Fruit fly (Drosophila melanogaster) whole organism, wandering third instar larva: Measurements from ENCODE around the gene HLH3B.

Experiments used
- Abd-B ChIP-seq: fragments of >200 bp; optimal IDR thresholded peaks from 2 replicates; lab custom pipeline; 2017; ENCODE audit warnings: missing biosample characterization, missing genetic modification characterization
- CG32264 ChIP-seq: fragments of 200-800 bp; sonication (Bioruptor generic); optimal IDR thresholded peaks from 2 replicates; lab custom pipeline; 2016; ENCODE audit warnings: missing biosample characterization, missing genetic modification characterization
- CrebA ChIP-seq: fragments of 200-800 bp; sonication (Bioruptor generic); optimal IDR thresholded peaks from 2 replicates; lab custom pipeline; 2016; ENCODE audit warnings: missing biosample characterization, mild to moderate bottlenecking, missing genetic modification characterization, borderline replicate concordance
- Dif ChIP-seq: fragments of 200-275, 200-300 bp; sonication (Bioruptor generic); optimal IDR thresholded peaks from 2 replicates; lab custom pipeline; 2018; ENCODE audit warnings: missing biosample characterization, missing genetic modification characterization; ENCODE audit not compliant: partially characterized antibody
- GATAd ChIP-seq: sonication (Bioruptor generic); optimal IDR thresholded peaks from 2 replicates; lab custom pipeline; 2016; ENCODE audit warnings: missing biosample characterization, missing genetic modification characterization
- HLH106 ChIP-seq: fragments of 200-800 bp; optimal IDR thresholded peaks from 3 replicates; lab custom pipeline; 2019; ENCODE audit warnings: missing biosample characterization, mild to moderate bottlenecking, missing genetic modification characterization, moderate library complexity
- Hnf4 ChIP-seq: fragments of 200-800 bp; sonication (Bioruptor generic); optimal IDR thresholded peaks from 2 replicates; lab custom pipeline; 2016; ENCODE audit warnings: missing biosample characterization, mild to moderate bottlenecking, missing genetic modification characterization
- Hr78 ChIP-seq: fragments of >200 bp; optimal IDR thresholded peaks from 2 replicates; lab custom pipeline; 2017; ENCODE audit warnings: missing biosample characterization, missing genetic modification characterization
- Hr83 ChIP-seq: fragments of 200-300 bp; sonication (Bioruptor generic); optimal IDR thresholded peaks from 2 replicates; lab custom pipeline; 2016; ENCODE audit warnings: missing biosample characterization, mild to moderate bottlenecking, missing genetic modification characterization, moderate library complexity; ENCODE audit not compliant: poor library complexity, severe bottlenecking
- Jra ChIP-seq: sonication (Bioruptor generic); optimal IDR thresholded peaks from 2 replicates; lab custom pipeline; 2016; ENCODE audit warnings: missing biosample characterization, missing genetic modification characterization
- Mio ChIP-seq: sonication (Bioruptor generic); optimal IDR thresholded peaks from 2 replicates; lab custom pipeline; 2016; ENCODE audit warnings: missing biosample characterization, missing genetic modification characterization
- Myc ChIP-seq: fragments of >200 bp; optimal IDR thresholded peaks from 2 replicates; lab custom pipeline; 2017
- Rel ChIP-seq, 2 experiments: fragments of 200-800 bp; sonication (Bioruptor generic) in 1 of 2; optimal IDR thresholded peaks; 2 replicates in 1 of 2; 3 replicates in 1 of 2; lab custom pipeline; 2016 to 2019; ENCODE audit warnings: mild to moderate bottlenecking in 2 of 2, missing biosample characterization in 2 of 2, missing genetic modification characterization in 2 of 2, moderate library complexity in 1 of 2
- Sp1 ChIP-seq: fragments of 200-800 bp; sonication (Bioruptor generic); optimal IDR thresholded peaks from 3 replicates; lab custom pipeline; 2019; ENCODE audit warnings: missing biosample characterization, mild to moderate bottlenecking, missing genetic modification characterization, moderate library complexity
- brk ChIP-seq: fragments of 200-800 bp; sonication (Bioruptor generic); optimal IDR thresholded peaks from 2 replicates; lab custom pipeline; 2016; ENCODE audit warnings: missing biosample characterization, mild to moderate bottlenecking, missing genetic modification characterization
- dl ChIP-seq, 2 experiments: fragments of 175-275, 200-275 bp in 1 of 2; fragments of 200-275 bp in 1 of 2; sonication (Bioruptor generic); optimal IDR thresholded peaks; lab custom pipeline; 2018; ENCODE audit warnings: mild to moderate bottlenecking in 2 of 2, missing biosample characterization in 2 of 2, missing genetic modification characterization in 2 of 2, moderate library complexity in 2 of 2; ENCODE audit not compliant: partially characterized antibody in 2 of 2, insufficient read depth in 1 of 2
- dmrt93B ChIP-seq: fragments of 200-800 bp; sonication (Bioruptor generic); optimal IDR thresholded peaks from 2 replicates; lab custom pipeline; 2018; ENCODE audit warnings: missing biosample characterization, mild to moderate bottlenecking, missing genetic modification characterization
- dsf ChIP-seq: sonication (Bioruptor generic); optimal IDR thresholded peaks from 2 replicates; lab custom pipeline; 2016; ENCODE audit warnings: missing biosample characterization, missing genetic modification characterization, borderline replicate concordance
- fru ChIP-seq: fragments of 200-800 bp; sonication (Bioruptor generic); optimal IDR thresholded peaks from 3 replicates; lab custom pipeline; 2016; ENCODE audit warnings: missing biosample characterization, mild to moderate bottlenecking, missing genetic modification characterization
- h ChIP-seq: fragments of 200-800 bp; sonication (Bioruptor generic); optimal IDR thresholded peaks from 3 replicates; lab custom pipeline; 2016; ENCODE audit warnings: missing biosample characterization, mild to moderate bottlenecking, missing genetic modification characterization
- jim ChIP-seq: fragments of 175-275, 200-325 bp; sonication (Bioruptor generic); optimal IDR thresholded peaks from 2 replicates; lab custom pipeline; 2016; ENCODE audit warnings: missing biosample characterization, mild to moderate bottlenecking, missing genetic modification characterization
- lola ChIP-seq: fragments of >200 bp; optimal IDR thresholded peaks from 2 replicates; lab custom pipeline; 2017; ENCODE audit warnings: missing biosample characterization, missing genetic modification characterization
- pan ChIP-seq: fragments of >200 bp; optimal IDR thresholded peaks from 2 replicates; lab custom pipeline; 2017
- psq ChIP-seq: fragments of 200-800 bp; sonication (Bioruptor generic); optimal IDR thresholded peaks from 3 replicates; lab custom pipeline; 2017; ENCODE audit warnings: missing biosample characterization, mild to moderate bottlenecking, missing genetic modification characterization, moderate library complexity
- rgr ChIP-seq: fragments of 200-800 bp; sonication (Bioruptor generic); optimal IDR thresholded peaks from 3 replicates; lab custom pipeline; 2016; ENCODE audit warnings: missing biosample characterization, mild to moderate bottlenecking, missing genetic modification characterization
- sage ChIP-seq: fragments of 200-800 bp; sonication (Bioruptor generic); optimal IDR thresholded peaks from 2 replicates; lab custom pipeline; 2016; ENCODE audit warnings: missing biosample characterization, mild to moderate bottlenecking, missing genetic modification characterization
- usp ChIP-seq: fragments of >200 bp; optimal IDR thresholded peaks from 2 replicates; lab custom pipeline; 2017; ENCODE audit warnings: missing biosample characterization, missing genetic modification characterization
- woc ChIP-seq: sonication (Bioruptor generic); optimal IDR thresholded peaks from 2 replicates; lab custom pipeline; 2016; ENCODE audit warnings: missing biosample characterization, mild to moderate bottlenecking, missing genetic modification characterization

The HLH3B gene

DNA sequence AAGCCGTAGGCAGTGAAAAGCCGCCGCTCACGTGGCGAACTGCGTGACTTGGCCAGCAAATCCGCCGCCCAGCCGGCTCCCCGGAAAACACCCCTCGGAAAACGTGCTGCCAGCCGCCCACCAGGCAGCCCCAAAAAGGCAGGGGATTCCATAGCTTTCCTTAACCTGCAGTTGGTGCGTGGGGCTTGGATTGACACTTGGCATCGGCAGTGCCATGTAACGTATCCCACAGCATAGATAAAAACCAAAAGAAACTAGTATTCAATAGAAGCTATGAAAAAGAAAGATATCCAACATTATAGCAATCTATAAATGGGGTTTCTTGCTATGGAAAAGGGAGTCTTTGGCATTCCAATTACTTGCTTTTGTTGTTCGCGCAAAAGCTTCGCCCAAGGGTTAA, 3.5 kb upstream of the HLH3B start:
- TF ChIP-seq lola (GFP tag; lab: Kevin White, UChicago) (no peak), Hr78 (no peak), Rel (GFP tag; optimal IDR thresholded peaks at IDR 0.05; lab: Kevin White, UChicago) (no peak), Rel (tag; optimal IDR thresholded peaks at IDR 0.05; lab: Kevin White, UChicago) (peak; percentile 55), CrebA (GFP tag; lab: Kevin White, UChicago) (no peak)

DNA sequence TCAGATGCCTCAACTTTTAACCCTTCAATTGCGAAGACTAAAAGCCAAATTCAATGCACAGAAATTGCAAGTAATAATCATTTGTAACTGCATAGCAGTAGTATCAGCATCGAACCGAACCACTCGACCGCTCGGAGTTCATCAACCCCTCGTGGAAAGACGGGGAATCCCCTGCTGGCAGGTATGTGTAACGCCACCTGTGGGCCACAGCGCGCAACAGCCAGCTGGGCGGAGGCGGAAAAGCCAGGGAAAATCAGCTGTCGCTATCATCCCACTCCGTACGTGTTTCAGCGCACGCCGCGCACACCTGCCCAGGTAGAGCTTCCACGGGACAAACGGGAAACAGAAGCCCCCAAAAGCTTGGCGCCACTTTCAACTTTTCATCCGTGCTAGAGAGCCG, 2.9 kb upstream of the HLH3B start:
- no peak for TF ChIP-seq Myc (lab: Kevin White, UChicago)
- no peak for TF ChIP-seq fru (GFP tag; lab: Kevin White, UChicago)
- no peak for TF ChIP-seq dl (GFP tag; optimal IDR thresholded peaks at IDR 0.05; lab: Kevin White, UChicago; ENCODE audit: insufficient read depth in 1 of 2, partially characterized antibody in 2 of 2)
- no peak for TF ChIP-seq Rel (GFP tag; optimal IDR thresholded peaks at IDR 0.05; lab: Kevin White, UChicago)
- peak; percentile 54 for TF ChIP-seq Rel (tag; optimal IDR thresholded peaks at IDR 0.05; lab: Kevin White, UChicago)
- TF ChIP-seq, all 38 proteins: peak for 1

DNA sequence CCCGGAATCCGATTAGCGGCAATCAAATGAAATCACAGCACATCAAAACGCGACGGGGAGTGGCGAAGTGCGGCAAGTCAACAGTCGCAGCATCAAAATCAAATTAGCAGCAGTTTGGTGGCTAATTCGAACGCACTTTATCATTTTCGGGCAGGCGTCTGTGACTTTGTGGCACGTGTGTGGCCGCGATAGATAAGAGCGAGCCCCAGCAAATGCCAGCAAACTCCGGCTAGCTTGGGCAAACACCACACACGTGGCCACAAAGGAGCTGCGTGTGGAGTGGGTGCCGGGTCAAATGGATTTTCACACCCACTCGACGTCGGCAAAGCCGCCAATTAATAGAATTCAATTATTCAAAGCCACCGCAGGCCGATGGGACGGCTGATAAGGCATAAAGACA, 2.4 kb upstream of the HLH3B start:
- no peak for TF ChIP-seq dsf (GFP tag; lab: Kevin White, UChicago)
- TF ChIP-seq brk = no peak
- TF ChIP-seq usp = no peak
- no peak for TF ChIP-seq Mio (GFP tag; lab: Kevin White, UChicago)
- TF ChIP-seq CG32264 = no peak
- no peak for TF ChIP-seq dmrt93B (GFP tag; lab: Kevin White, UChicago)
- no peak for TF ChIP-seq Myc (lab: Kevin White, UChicago)
- TF ChIP-seq jim = no peak
- no peak for TF ChIP-seq h
- no peak for TF ChIP-seq Sp1 (GFP tag; lab: Kevin White, UChicago)

DNA sequence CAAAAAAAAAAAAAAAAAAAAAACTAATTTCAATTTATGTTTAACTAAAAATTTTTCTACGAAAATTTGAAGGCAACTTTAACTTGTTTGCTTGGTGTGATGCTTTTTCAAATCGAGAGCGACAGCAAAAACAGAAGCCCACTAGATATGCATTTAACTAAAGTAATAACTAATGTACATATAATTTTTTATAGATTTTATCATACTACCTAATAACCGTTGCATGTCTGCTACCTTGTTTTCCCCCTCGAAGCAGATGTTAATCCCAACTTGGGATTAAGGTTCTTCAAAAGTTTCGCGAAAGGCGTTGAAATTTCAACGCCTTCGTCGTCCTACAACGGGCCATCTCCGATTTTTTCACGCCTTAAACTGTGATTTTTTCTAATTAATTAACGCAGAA, 1.3 kb upstream of the HLH3B start, which contains the start of gene CG2652:
Gene CG2652 (minus strand): TSS at position 101 of the 400 bp plus-strand sequence.
- TF ChIP-seq Abd-B (GFP tag; lab: Kevin White, UChicago) (no peak), Mio (GFP tag; lab: Kevin White, UChicago) (no peak), HLH106 (no peak)

DNA sequence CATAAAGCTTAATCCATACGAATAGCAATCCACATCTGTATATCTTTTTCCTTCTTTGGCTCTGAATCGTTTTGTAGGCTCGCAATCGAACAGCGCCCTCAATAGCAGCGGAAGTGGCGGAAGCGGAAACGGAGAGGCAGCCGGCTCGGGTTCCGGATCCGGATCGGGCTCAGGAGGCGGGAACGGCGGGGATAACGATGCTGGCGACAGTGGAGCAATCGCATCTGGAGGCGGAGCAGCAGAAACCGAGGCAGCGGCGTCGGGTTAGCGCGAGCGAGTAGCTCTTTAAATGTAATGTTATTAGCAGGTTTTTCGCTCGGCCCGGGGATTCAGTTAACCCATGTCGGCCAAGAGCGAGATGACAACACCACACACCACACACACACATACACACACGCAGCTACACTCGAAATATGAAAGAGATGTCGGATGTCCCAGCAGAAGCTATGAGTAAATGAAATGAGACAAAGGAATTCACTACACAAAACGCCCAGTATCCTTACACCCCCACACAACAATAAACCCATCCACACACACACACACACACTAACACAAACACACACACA, 4.4 kb downstream of the HLH3B start:
- no peak for TF ChIP-seq woc (GFP tag; lab: Kevin White, UChicago)
- no peak for TF ChIP-seq Dif
- TF ChIP-seq Mio (GFP tag; lab: Kevin White, UChicago) = no peak
- TF ChIP-seq usp = no peak
- TF ChIP-seq dl (GFP tag; optimal IDR thresholded peaks at IDR 0.05; lab: Kevin White, UChicago; ENCODE audit: insufficient read depth in 1 of 2, partially characterized antibody in 2 of 2) = no peak
- no peak for TF ChIP-seq dsf (GFP tag; lab: Kevin White, UChicago)
- TF ChIP-seq HLH106 = no peak
- no peak for TF ChIP-seq psq (GFP tag; lab: Kevin White, UChicago)
- no peak for TF ChIP-seq Sp1 (GFP tag; lab: Kevin White, UChicago)
- no peak for TF ChIP-seq CG32264
- TF ChIP-seq lola (GFP tag; lab: Kevin White, UChicago) = no peak
- no peak for TF ChIP-seq Hr78
- TF ChIP-seq Hnf4 = no peak
- TF ChIP-seq fru (GFP tag; lab: Kevin White, UChicago) = no peak

DNA sequence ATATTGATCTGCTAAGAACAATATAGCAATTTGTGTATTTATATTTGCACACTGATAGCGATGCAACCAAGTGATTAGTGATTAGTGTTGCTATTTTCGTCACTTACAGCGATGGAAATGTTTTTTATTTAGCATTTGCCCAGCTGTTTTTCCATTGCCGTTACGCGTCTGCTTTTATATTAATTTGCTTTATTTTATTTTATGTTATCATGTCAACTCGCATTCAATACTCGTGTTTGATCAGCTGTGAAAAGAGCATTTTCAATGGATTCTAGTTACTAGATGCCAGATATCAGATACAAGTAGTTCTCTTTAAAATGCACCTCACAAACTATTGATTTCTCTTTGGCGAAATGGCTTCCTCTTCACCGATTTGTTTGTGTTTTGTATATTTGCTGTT, 18.1 kb downstream of the HLH3B start:
- TF ChIP-seq h = peak; percentile 4
- peak; percentile 11 for TF ChIP-seq rgr (GFP tag; lab: Kevin White, UChicago)
- no peak for TF ChIP-seq Mio (GFP tag; lab: Kevin White, UChicago)
- TF ChIP-seq jim = no peak
- TF ChIP-seq Hnf4 = no peak
- no peak for TF ChIP-seq sage (GFP tag; lab: Kevin White, UChicago)
- TF ChIP-seq Hr83 (GFP tag; lab: Kevin White, UChicago) = peak; percentile 50

DNA sequence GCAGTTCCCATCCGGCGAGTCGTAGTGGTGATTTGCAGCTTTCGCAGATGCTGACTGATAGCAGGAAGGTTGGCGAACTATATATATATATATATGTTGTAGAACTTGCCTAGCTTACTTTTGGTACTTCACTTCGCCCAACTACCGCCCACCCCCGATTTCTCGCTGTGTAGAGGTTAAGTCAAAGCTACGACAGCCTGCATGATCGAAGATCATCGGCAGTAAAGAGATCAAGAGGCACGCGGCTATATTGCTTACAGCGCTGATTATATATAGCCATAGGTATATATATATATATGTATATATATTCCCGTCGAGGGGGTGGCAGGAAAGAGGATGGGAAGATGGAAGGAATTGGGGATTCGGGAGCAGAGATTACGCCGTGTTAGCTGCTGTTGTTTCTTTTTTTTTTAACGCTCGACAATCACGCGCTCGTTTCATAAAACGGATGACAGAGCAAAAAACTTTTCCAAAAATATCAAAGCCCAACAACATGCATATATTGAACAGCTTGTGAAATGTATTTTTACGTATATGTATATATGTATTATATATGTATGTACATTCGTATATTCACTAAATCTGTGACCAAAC, 18.9 kb downstream of the HLH3B start:
- no peak for TF ChIP-seq GATAd (GFP tag; lab: Kevin White, UChicago)
- no peak for TF ChIP-seq Jra (GFP tag; lab: Kevin White, UChicago)
- TF ChIP-seq rgr (GFP tag; lab: Kevin White, UChicago) = no peak
- no peak for TF ChIP-seq Hnf4
- TF ChIP-seq fru (GFP tag; lab: Kevin White, UChicago) = no peak
- no peak for TF ChIP-seq pan
